Worm (Caenorhabditis elegans) whole organism, L2 larva: ENCODE results near the gene F07A11.5.

Experiments used
- F13H6.1 ChIP-seq: sonication (generic microtip); optimal IDR thresholded peaks from 2 replicates; lab custom pipeline; 2016; ENCODE audit warnings: missing genetic modification characterization, missing compliant biosample characterization
- ama-1 ChIP-seq: fragments of 150-350 bp; optimal IDR thresholded peaks from 2 replicates; lab custom pipeline; 2018; ENCODE audit warnings: inconsistent platforms
- blmp-1 ChIP-seq: sonication (generic microtip); optimal IDR thresholded peaks from 2 replicates; lab custom pipeline; 2017; ENCODE audit warnings: missing genetic modification characterization, mild to moderate bottlenecking, missing compliant biosample characterization, antibody characterized with exemption, moderate library complexity; ENCODE audit not compliant: insufficient read depth
- dmd-4 ChIP-seq: sonication (generic microtip); optimal IDR thresholded peaks from 2 replicates; lab custom pipeline; 2017; ENCODE audit warnings: missing biosample characterization, missing genetic modification characterization
- elt-1 ChIP-seq: fragments of 150-350 bp; optimal IDR thresholded peaks from 2 replicates; lab custom pipeline; 2014; ENCODE audit warnings: missing biosample characterization, missing genetic modification characterization
- mdl-1 ChIP-seq, 2 experiments: fragments of 150-350 bp in 1 of 2; sonication (generic microtip) in 1 of 2; optimal IDR thresholded peaks; 2 replicates each; lab custom pipeline; 2017; ENCODE audit warnings: missing biosample characterization in 2 of 2, missing genetic modification characterization in 2 of 2
- nhr-11 ChIP-seq: fragments of 150-350 bp; optimal IDR thresholded peaks from 2 replicates; lab custom pipeline; 2014; ENCODE audit warnings: missing biosample characterization, missing genetic modification characterization
- nhr-12 ChIP-seq: fragments of 150-350 bp; optimal IDR thresholded peaks from 2 replicates; lab custom pipeline; 2014; ENCODE audit warnings: missing biosample characterization, missing genetic modification characterization
- nhr-6 ChIP-seq: fragments of 150-350 bp; optimal IDR thresholded peaks from 2 replicates; lab custom pipeline; 2014; ENCODE audit warnings: missing biosample characterization, missing genetic modification characterization
- skn-1 ChIP-seq: sonication (generic microtip); optimal IDR thresholded peaks from 2 replicates; lab custom pipeline; 2017; ENCODE audit warnings: missing biosample characterization, missing genetic modification characterization
- zag-1 ChIP-seq: fragments of 150-350 bp; optimal IDR thresholded peaks from 2 replicates; lab custom pipeline; 2014; ENCODE audit warnings: missing biosample characterization, missing genetic modification characterization

DNA sequence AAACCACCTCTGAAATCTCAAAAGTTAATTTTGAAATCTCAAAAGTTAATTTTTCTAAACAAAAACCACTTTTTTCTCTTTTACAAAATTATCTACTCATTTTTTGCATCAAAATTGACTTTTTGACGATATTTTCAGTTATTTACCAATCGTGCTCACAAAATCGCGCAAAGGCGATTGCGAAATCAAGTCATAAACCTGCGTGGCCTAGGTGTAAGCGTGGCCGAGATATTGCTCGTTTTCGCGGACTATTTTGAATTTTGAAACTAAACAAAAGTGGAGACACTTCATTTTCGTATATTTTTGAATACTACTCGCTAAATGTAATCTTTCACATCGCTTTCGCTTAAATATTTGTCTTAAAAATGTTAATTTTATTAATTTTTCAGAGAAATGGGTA, 33.8 kb upstream of the F07A11.5 start, which contains the start of gene smc-6:
- TF ChIP-seq nhr-12 = no peak
- TF ChIP-seq dmd-4 (tag; lab: Kevin White, UChicago) = no peak
- no peak for TF ChIP-seq skn-1 (tag; lab: Kevin White, UChicago)
- no peak for TF ChIP-seq blmp-1 (tag; lab: Kevin White, UChicago)
- no peak for TF ChIP-seq mdl-1 (tag; optimal IDR thresholded peaks at IDR 0.05; lab: Kevin White, UChicago)
- no peak for TF ChIP-seq ama-1 (lab: Kevin White, UChicago)
- no peak for TF ChIP-seq nhr-11 (tag; lab: Kevin White, UChicago)
- TF ChIP-seq F13H6.1 (tag; lab: Kevin White, UChicago) = no peak
- no peak for TF ChIP-seq zag-1 (tag; lab: Kevin White, UChicago)
- no peak for TF ChIP-seq nhr-6
- TF ChIP-seq elt-1 (tag; lab: Kevin White, UChicago) = no peak
